Fruit fly (Drosophila melanogaster): ENCODE measurements around the gene bcn92.

bcn92 gene

dm6 chrX:2134226-2134880 lies 15.1 kb downstream of the bcn92 start (continued):
- peak; percentile 28 for TF ChIP-seq CG17568 (GFP tag; optimal IDR thresholded peaks at IDR 0.05)
- no peak for TF ChIP-seq bowl (GFP tag; IDR thresholded peaks at IDR 0.05)
- peak; percentile 45 for TF ChIP-seq CG18619 (GFP tag; optimal IDR thresholded peaks at IDR 0.05)
- peak; percentile 12 for TF ChIP-seq Atf3 (GFP tag; optimal IDR thresholded peaks at IDR 0.05)
- TF ChIP-seq sc (optimal IDR thresholded peaks at IDR 0.05), result no peak
- peak; percentile 60 for TF ChIP-seq sc (GFP tag; optimal IDR thresholded peaks at IDR 0.05)
- peak; percentile 54 for TF ChIP-seq Hr3 (GFP tag; optimal IDR thresholded peaks at IDR 0.05)
- TF ChIP-seq CG5245 (GFP tag; optimal IDR thresholded peaks at IDR 0.05), result peak; percentile 45
- peak; percentile 45 for TF ChIP-seq CG15696 (tag; optimal IDR thresholded peaks at IDR 0.05)
- TF ChIP-seq HmgZ (tag; optimal IDR thresholded peaks at IDR 0.05), result peak; percentile 27
- no peak for TF ChIP-seq Opbp (GFP tag; IDR thresholded peaks at IDR 0.05; ENCODE audit: partially characterized antibody)
- no peak for TF ChIP-seq CG43689 (GFP tag; IDR thresholded peaks at IDR 0.05)
- peak; percentile 47 to 65 for TF ChIP-seq Pdp1 (GFP tag; optimal IDR thresholded peaks at IDR 0.05)
- TF ChIP-seq ato (GFP tag; IDR thresholded peaks at IDR 0.05; ENCODE audit: partially characterized antibody), result no peak
- TF ChIP-seq Spps (tag; optimal IDR thresholded peaks at IDR 0.05), result peak; percentile 37
- no peak for TF ChIP-seq kni (GFP tag; optimal IDR thresholded peaks at IDR 0.05)
- 0 out of 3 replicates have a peak, but pooled peaks have one; percentile 48 for TF ChIP-seq Mrtf (GFP tag; IDR thresholded peaks at IDR 0.05)
- no peak for TF ChIP-seq CG10959 (GFP tag; IDR thresholded peaks at IDR 0.05)
- no peak for TF ChIP-seq CG8478 (optimal IDR thresholded peaks at IDR 0.05)
- peak; percentile 15 for TF ChIP-seq CG8089 (GFP tag; optimal IDR thresholded peaks at IDR 0.05)
- peak; percentile 41 for TF ChIP-seq gsb-n (tag; optimal IDR thresholded peaks at IDR 0.05)
- no peak for TF ChIP-seq CG14965 (GFP tag; optimal IDR thresholded peaks at IDR 0.05; ENCODE audit: borderline replicate concordance)
- no peak for TF ChIP-seq chinmo (GFP tag; IDR thresholded peaks at IDR 0.05; ENCODE audit: partially characterized antibody)
- TF ChIP-seq C15 (GFP tag; IDR thresholded peaks at IDR 0.05), result no peak
- TF ChIP-seq cg (GFP tag; optimal IDR thresholded peaks at IDR 0.05), result no peak
- peak; percentile 62 for TF ChIP-seq pum (GFP tag; optimal IDR thresholded peaks at IDR 0.05)
- TF ChIP-seq rib (GFP tag; IDR thresholded peaks at IDR 0.05), result no peak
- peak; percentile 63 for TF ChIP-seq jumu (GFP tag; optimal IDR thresholded peaks at IDR 0.05)
- peak; percentile 64 for TF ChIP-seq CG9727 (GFP tag; optimal IDR thresholded peaks at IDR 0.05)
- TF ChIP-seq dati (GFP tag; IDR thresholded peaks at IDR 0.05), result no peak
- 0 out of 2 replicates have a peak, but pooled peaks have one; percentile 24 for TF ChIP-seq sob (GFP tag; IDR thresholded peaks at IDR 0.05)
- TF ChIP-seq row (GFP tag; IDR thresholded peaks at IDR 0.05), result peak; percentile 74
- peak; percentile 51 for TF ChIP-seq CG15073 (GFP tag; optimal IDR thresholded peaks at IDR 0.05)
- no peak for TF ChIP-seq YL-1 (GFP tag; optimal IDR thresholded peaks at IDR 0.05)
- TF ChIP-seq NC2α (GFP tag; optimal IDR thresholded peaks at IDR 0.05), result peak; percentile 27
- TF ChIP-seq gfzf (GFP tag; optimal IDR thresholded peaks at IDR 0.05), result no peak
- no peak for TF ChIP-seq Adf1 (GFP tag; IDR thresholded peaks at IDR 0.05)
- TF ChIP-seq CoRest (tag; optimal IDR thresholded peaks at IDR 0.05), result peak; percentile 68
- TF ChIP-seq kah (GFP tag; optimal IDR thresholded peaks at IDR 0.05), result peak; percentile 32
- peak; percentile 84 for TF ChIP-seq dmrt99B (tag; optimal IDR thresholded peaks at IDR 0.05)
- peak; percentile 62 for TF ChIP-seq NC2β (GFP tag; optimal IDR thresholded peaks at IDR 0.05)
- peak; percentile 18; the same call in 1 of the 2 replicates for TF ChIP-seq gsb (GFP tag; IDR thresholded peaks at IDR 0.05)
- peak; percentile 45 for TF ChIP-seq Abd-B (GFP tag; optimal IDR thresholded peaks at IDR 0.05)
- no peak for TF ChIP-seq CG7963 (GFP tag; IDR thresholded peaks at IDR 0.05; ENCODE audit: partially characterized antibody)
- no peak for TF ChIP-seq fru (optimal IDR thresholded peaks at IDR 0.05)
- peak; percentile 63 for TF ChIP-seq CG1024 (GFP tag; IDR thresholded peaks at IDR 0.05)
- TF ChIP-seq Taf1 (GFP tag; IDR thresholded peaks at IDR 0.05), result peak; percentile 22; the same call in 1 of the 2 replicates
- TF ChIP-seq aop (GFP tag; IDR thresholded peaks at IDR 0.05), result no peak
- TF ChIP-seq Nf-YA (GFP tag; IDR thresholded peaks at IDR 0.05), result no peak
- peak; percentile 55 for TF ChIP-seq CG15514 (GFP tag; optimal IDR thresholded peaks at IDR 0.05)
- no peak for TF ChIP-seq HLH4C (GFP tag; IDR thresholded peaks at IDR 0.05; ENCODE audit: partially characterized antibody)

All from whole organism, embryonic.